Fruit fly (Drosophila melanogaster) whole organism, embryonic: ENCODE measurements around the gene Smox.

ENCODE experiments used
- ATbp ChIP-seq: fragments of 200-800 bp; sonication (Bioruptor generic); optimal IDR thresholded peaks from 2 replicates; lab custom pipeline; 2017; ENCODE audit warnings: missing biosample characterization, mild to moderate bottlenecking, missing genetic modification characterization, missing genetic modification reagents
- CG1024 ChIP-seq: fragments of 200-800 bp; sonication (Bioruptor generic); IDR thresholded peaks from 2 replicates; pipeline ENCODE4 v1.3.6; 2022; ENCODE audit warnings: missing biosample characterization, missing genetic modification characterization
- CG10543 ChIP-seq: fragments of 200-800 bp; sonication (Bioruptor generic); optimal IDR thresholded peaks from 3 replicates; lab custom pipeline; 2017; ENCODE audit warnings: missing biosample characterization, mild to moderate bottlenecking, missing genetic modification characterization, moderate library complexity
- CG10959 ChIP-seq: fragments of 200-800 bp; sonication (Bioruptor generic); IDR thresholded peaks from 2 replicates; pipeline ENCODE4 v1.3.6; 2022; ENCODE audit warnings: missing biosample characterization, missing genetic modification characterization
- CG13287 ChIP-seq: fragments of 200-800 bp; sonication (Bioruptor generic); IDR thresholded peaks from 2 replicates; pipeline ENCODE4 v1.3.6; 2022; ENCODE audit warnings: missing biosample characterization, missing genetic modification characterization; ENCODE audit not compliant: partially characterized antibody
- CG15514 ChIP-seq: fragments of 200-800 bp; sonication (Bioruptor generic); optimal IDR thresholded peaks from 3 replicates; lab custom pipeline; 2017; ENCODE audit warnings: missing biosample characterization, missing genetic modification characterization, mild to moderate bottlenecking, moderate library complexity, missing genetic modification reagents
- CG17328 ChIP-seq: fragments of 200-800 bp; sonication (Bioruptor generic); IDR thresholded peaks from 2 replicates; pipeline ENCODE4 v1.3.6; 2022; ENCODE audit warnings: missing biosample characterization, missing genetic modification characterization
- CG17385 ChIP-seq: fragments of 200-800 bp; sonication (Bioruptor generic); optimal IDR thresholded peaks from 3 replicates; lab custom pipeline; 2018; ENCODE audit warnings: missing biosample characterization, mild to moderate bottlenecking, missing genetic modification characterization
- CG18011 ChIP-seq: fragments of 200-800 bp; sonication (Bioruptor generic); optimal IDR thresholded peaks from 2 replicates; lab custom pipeline; 2017; ENCODE audit warnings: missing biosample characterization, missing genetic modification characterization, mild to moderate bottlenecking, moderate library complexity, missing genotype
- CG18262 ChIP-seq: fragments of 200-800 bp; optimal IDR thresholded peaks from 3 replicates; lab custom pipeline; 2019; ENCODE audit warnings: missing biosample characterization, mild to moderate bottlenecking, missing genetic modification characterization, moderate library complexity
- CG2202 ChIP-seq: fragments of 200-800 bp; sonication (Bioruptor generic); optimal IDR thresholded peaks from 2 replicates; lab custom pipeline; 2018; ENCODE audit warnings: missing biosample characterization, mild to moderate bottlenecking, missing genetic modification characterization
- CG31388 ChIP-seq: fragments of 200-800 bp; sonication (Bioruptor generic); optimal IDR thresholded peaks from 2 replicates; lab custom pipeline; 2016; ENCODE audit warnings: missing biosample characterization, missing genetic modification characterization
- CG4282 ChIP-seq: fragments of 200-800 bp; sonication (Bioruptor generic); optimal IDR thresholded peaks from 2 replicates; lab custom pipeline; 2016; ENCODE audit warnings: missing biosample characterization, missing genetic modification characterization
- CG4424 ChIP-seq: fragments of 200-800 bp; sonication (Bioruptor generic); optimal IDR thresholded peaks from 3 replicates; lab custom pipeline; 2016; ENCODE audit warnings: missing biosample characterization, missing genetic modification characterization
- CG4617 ChIP-seq: fragments of 200-800 bp; sonication (Bioruptor generic); optimal IDR thresholded peaks from 3 replicates; lab custom pipeline; 2016; ENCODE audit warnings: missing biosample characterization, missing genetic modification characterization, borderline replicate concordance
- CG5953 ChIP-seq: fragments of 200-800 bp; sonication (Bioruptor generic); IDR thresholded peaks from 2 replicates; pipeline ENCODE4 v1.3.6; 2022; ENCODE audit warnings: missing biosample characterization, missing genetic modification characterization
- CG7372 ChIP-seq: fragments of 200-800 bp; sonication (Bioruptor generic); IDR thresholded peaks from 2 replicates; pipeline ENCODE4 v1.3.6; 2022; ENCODE audit warnings: missing biosample characterization, missing genetic modification characterization
- CG9797 ChIP-seq: fragments of 200-800 bp; sonication (Bioruptor generic); optimal IDR thresholded peaks from 3 replicates; lab custom pipeline; 2018; ENCODE audit warnings: missing biosample characterization, mild to moderate bottlenecking, missing genetic modification characterization
- Dek ChIP-seq: fragments of 200-800 bp; sonication (Bioruptor generic); optimal IDR thresholded peaks from 3 replicates; lab custom pipeline; 2019; ENCODE audit warnings: missing biosample characterization, mild to moderate bottlenecking, missing genetic modification characterization, moderate library complexity
- Fer1 ChIP-seq: fragments of 200-800 bp; sonication (Bioruptor generic); optimal IDR thresholded peaks from 2 replicates; lab custom pipeline; 2017; ENCODE audit warnings: missing biosample characterization, mild to moderate bottlenecking, missing genetic modification characterization
- Fer3 ChIP-seq: fragments of 200-800 bp; sonication (Bioruptor generic); optimal IDR thresholded peaks from 2 replicates; lab custom pipeline; 2018; ENCODE audit warnings: missing biosample characterization, mild to moderate bottlenecking, missing genetic modification characterization, moderate library complexity
- Hey ChIP-seq: fragments of 200-800 bp; sonication (Bioruptor generic); optimal IDR thresholded peaks from 3 replicates; lab custom pipeline; 2018; ENCODE audit warnings: missing biosample characterization, mild to moderate bottlenecking, missing genetic modification characterization
- Jarid2 ChIP-seq: fragments of 200-800 bp; sonication (Bioruptor generic); optimal IDR thresholded peaks from 3 replicates; lab custom pipeline; 2017; ENCODE audit warnings: mild to moderate bottlenecking, missing biosample characterization, missing genetic modification reagents, missing genetic modification characterization
- Kr ChIP-seq: fragments of 200-800 bp; sonication (Bioruptor generic); optimal IDR thresholded peaks from 2 replicates; lab custom pipeline; 2017; ENCODE audit warnings: missing biosample characterization, mild to moderate bottlenecking, missing genetic modification characterization
- Lpt ChIP-seq: fragments of >200 bp; optimal IDR thresholded peaks from 2 replicates; lab custom pipeline; 2018; ENCODE audit warnings: missing biosample characterization, missing genetic modification characterization
- Meics ChIP-seq: fragments of 200-800 bp; sonication (Bioruptor generic); optimal IDR thresholded peaks from 2 replicates; lab custom pipeline; 2017; ENCODE audit warnings: missing biosample characterization, mild to moderate bottlenecking, missing genetic modification characterization
- NFAT ChIP-seq: fragments of 200-800 bp; sonication (Bioruptor generic); IDR thresholded peaks from 2 replicates; pipeline ENCODE4 v1.3.6; 2022; ENCODE audit warnings: missing biosample characterization, missing genetic modification characterization
- Pdp1 ChIP-seq, 2 experiments: fragments of 200-800 bp; sonication (Bioruptor generic); optimal IDR thresholded peaks; 3 replicates each; lab custom pipeline; 2016; ENCODE audit warnings: missing biosample characterization in 2 of 2, missing genetic modification characterization in 2 of 2, mild to moderate bottlenecking in 1 of 2, moderate library complexity in 1 of 2
- Side ChIP-seq: fragments of 200-800 bp; sonication (Bioruptor generic); optimal IDR thresholded peaks from 2 replicates; lab custom pipeline; 2016; ENCODE audit warnings: missing biosample characterization, missing genetic modification characterization
- Sin3A ChIP-seq: fragments of >200 bp; optimal IDR thresholded peaks from 2 replicates; lab custom pipeline; 2018
- Sox102F ChIP-seq: fragments of 200-800 bp; sonication (Bioruptor generic); optimal IDR thresholded peaks from 2 replicates; lab custom pipeline; 2018; ENCODE audit warnings: missing biosample characterization, mild to moderate bottlenecking, missing genetic modification characterization, moderate library complexity
- TFAM ChIP-seq: fragments of 200-800 bp; sonication (Bioruptor generic); optimal IDR thresholded peaks from 2 replicates; lab custom pipeline; 2017; ENCODE audit warnings: missing biosample characterization, missing genetic modification characterization, inconsistent platforms
- bowl ChIP-seq: fragments of 200-800 bp; sonication (Bioruptor generic); IDR thresholded peaks from 2 replicates; pipeline ENCODE4 v1.3.6; 2022; ENCODE audit warnings: missing biosample characterization, missing genetic modification characterization
- cg ChIP-seq: fragments of 200-800 bp; sonication (Bioruptor generic); optimal IDR thresholded peaks from 3 replicates; lab custom pipeline; 2019; ENCODE audit warnings: missing biosample characterization, mild to moderate bottlenecking, missing genetic modification characterization, moderate library complexity
- ci ChIP-seq: fragments of 200-800 bp; sonication (Bioruptor generic); IDR thresholded peaks from 3 replicates; pipeline ENCODE4 v1.3.6; 2022; ENCODE audit warnings: missing biosample characterization, missing genetic modification characterization
- crol ChIP-seq: fragments of 200-800 bp; sonication (Bioruptor generic); IDR thresholded peaks from 2 replicates; pipeline ENCODE4 v1.3.6; 2022; ENCODE audit warnings: missing biosample characterization, missing genetic modification characterization
- gfzf ChIP-seq: fragments of 200-800 bp; sonication (Bioruptor generic); optimal IDR thresholded peaks from 2 replicates; lab custom pipeline; 2016; ENCODE audit warnings: missing biosample characterization, mild to moderate bottlenecking, missing genetic modification characterization, moderate library complexity
- gsb-n ChIP-seq: fragments of 200-800 bp; sonication (Bioruptor generic); optimal IDR thresholded peaks from 3 replicates; lab custom pipeline; 2018; ENCODE audit warnings: missing biosample characterization, mild to moderate bottlenecking, missing genetic modification characterization
- kni ChIP-seq: fragments of 200-800 bp; sonication (Bioruptor generic); optimal IDR thresholded peaks from 3 replicates; lab custom pipeline; 2017; ENCODE audit warnings: mild to moderate bottlenecking, missing biosample characterization, missing genetic modification reagents, missing genetic modification characterization
- luna ChIP-seq: fragments of 200-800 bp; sonication (Bioruptor generic); optimal IDR thresholded peaks from 2 replicates; lab custom pipeline; 2016; ENCODE audit warnings: missing biosample characterization, missing genetic modification characterization
- mam ChIP-seq: fragments of 200-800 bp; sonication (Bioruptor generic); optimal IDR thresholded peaks from 3 replicates; lab custom pipeline; 2016; ENCODE audit warnings: missing biosample characterization, missing genetic modification characterization
- mld ChIP-seq: fragments of 200-800 bp; sonication (Bioruptor generic); IDR thresholded peaks from 3 replicates; pipeline ENCODE4 v1.3.6; 2022; ENCODE audit warnings: missing biosample characterization, missing genetic modification characterization; ENCODE audit not compliant: partially characterized antibody
- nom ChIP-seq: fragments of 200-800 bp; sonication (Bioruptor generic); optimal IDR thresholded peaks from 2 replicates; lab custom pipeline; 2017; ENCODE audit warnings: missing biosample characterization, missing genetic modification characterization, mild to moderate bottlenecking, moderate library complexity, missing genetic modification reagents
- pan ChIP-seq, 4 experiments: fragments of >200 bp in 3 of 4; fragments of 200-800 bp in 1 of 4; sonication (Bioruptor generic) in 1 of 4; optimal IDR thresholded peaks in 3 of 4; IDR thresholded peaks in 1 of 4; 2 replicates each; pipeline versions ENCODE4 v1.3.6 to Lab custom; 2017 to 2022; ENCODE audit warnings: missing biosample characterization in 2 of 4, missing genetic modification characterization in 2 of 4, mixed read lengths in 1 of 4
- pb ChIP-seq: fragments of 200-800 bp; sonication (Bioruptor generic); optimal IDR thresholded peaks from 3 replicates; lab custom pipeline; 2016; ENCODE audit warnings: missing biosample characterization, missing genetic modification characterization
- ro ChIP-seq: fragments of 200-800 bp; sonication (Bioruptor generic); IDR thresholded peaks from 2 replicates; pipeline ENCODE4 v1.3.6; 2022; ENCODE audit warnings: missing biosample characterization, missing genetic modification characterization
- shn ChIP-seq: fragments of 200-800 bp; sonication (Bioruptor generic); optimal IDR thresholded peaks from 3 replicates; lab custom pipeline; 2016; ENCODE audit warnings: missing biosample characterization, missing genetic modification characterization
- tx ChIP-seq: fragments of 200-800 bp; sonication (Bioruptor generic); optimal IDR thresholded peaks from 2 replicates; lab custom pipeline; 2016; ENCODE audit warnings: missing biosample characterization, missing genetic modification characterization
- vvl ChIP-seq: fragments of 200-800 bp; sonication (Bioruptor generic); IDR thresholded peaks from 2 replicates; pipeline ENCODE4 v1.3.6; 2022; ENCODE audit warnings: missing biosample characterization, missing genetic modification characterization
- zfh1 ChIP-seq: fragments of 200-800 bp; sonication (Bioruptor generic); IDR thresholded peaks from 3 replicates; pipeline ENCODE4 v1.3.6; 2022; ENCODE audit warnings: missing biosample characterization, missing genetic modification characterization

Gene Smox

DNA sequence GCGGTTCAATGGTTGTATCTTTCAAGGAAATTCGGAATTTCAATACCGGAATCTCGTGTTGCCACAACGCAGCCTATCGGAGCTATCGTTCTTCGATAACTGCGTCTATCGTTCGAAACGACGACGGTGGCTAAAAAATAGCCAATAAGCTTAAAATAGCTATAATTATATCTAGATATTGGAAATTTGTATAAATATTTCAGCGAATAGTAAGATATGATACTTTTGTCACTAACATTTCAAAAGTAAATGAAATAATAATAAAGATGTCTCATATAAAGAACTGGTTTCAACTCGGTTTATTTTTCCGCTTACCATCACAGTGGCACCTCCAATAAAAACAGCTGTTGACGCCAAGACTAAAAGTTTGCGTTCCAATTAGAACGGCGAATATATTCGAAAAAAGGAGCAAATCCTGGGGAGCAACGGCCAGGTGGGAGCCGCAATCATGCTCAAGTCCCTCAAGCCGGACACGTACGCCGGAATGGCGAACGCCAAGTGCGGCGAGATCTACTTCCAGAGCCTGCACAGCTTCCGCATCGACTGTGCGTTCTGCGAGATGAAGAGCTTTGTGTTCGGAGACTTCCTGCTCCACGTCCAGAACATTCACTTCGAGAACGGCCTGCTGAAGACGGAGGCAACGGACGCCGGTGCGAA lies 3.5 kb upstream of the Smox start, which contains the start of the genes alpha-PheRS and CG2129 (continued):
- TF ChIP-seq mam (GFP tag; lab: Kevin White, UChicago) (no peak), CG4617 (GFP tag; lab: Kevin White, UChicago) (no peak), Fer3 (peak; percentile 43), CG10543 (GFP tag; lab: Kevin White, UChicago) (no peak), CG9797 (GFP tag; lab: Kevin White, UChicago) (peak; percentile 17), CG18011 (GFP tag; lab: Kevin White, UChicago) (no peak), crol (GFP tag; lab: Robert Waterston, UW) (no peak), CG15514 (GFP tag; lab: Kevin White, UChicago) (peak; percentile 96), Dek (tag; lab: Kevin White, UChicago) (peak; percentile 3), Pdp1 (GFP tag; optimal IDR thresholded peaks at IDR 0.05; lab: Kevin White, UChicago) (no peak), bowl (no peak), gfzf (no peak), nom (GFP tag; lab: Kevin White, UChicago) (no peak), CG31388 (GFP tag; lab: Kevin White, UChicago) (no peak), shn (GFP tag; lab: Kevin White, UChicago) (no peak), CG2202 (tag; lab: Kevin White, UChicago) (no peak), CG18262 (tag; lab: Kevin White, UChicago) (no peak), CG17328 (no peak), Meics (GFP tag; lab: Kevin White, UChicago) (no peak), CG17385 (GFP tag; lab: Kevin White, UChicago) (no peak), CG4424 (GFP tag; lab: Kevin White, UChicago) (no peak), tx (no peak), NFAT (GFP tag; lab: Robert Waterston, UW) (no peak), Sin3A (lab: Kevin White, UChicago) (peak; percentile 23), Side (GFP tag; lab: Kevin White, UChicago) (no peak), Jarid2 (GFP tag; lab: Kevin White, UChicago) (no peak), TFAM (no peak), CG13287 (peak; percentile 53; the same call in 1 of the 2 replicates), Hey (tag; lab: Kevin White, UChicago) (no peak), Kr (GFP tag; lab: Kevin White, UChicago) (no peak), ro (GFP tag; lab: Robert Waterston, UW) (no peak), pan (optimal IDR thresholded peaks at IDR 0.05; lab: Kevin White, UChicago) (no peak), pan (GFP tag; optimal IDR thresholded peaks at IDR 0.05 in 1 of 2, IDR thresholded peaks at IDR 0.05 in 1 of 2) (no peak), Sox102F (GFP tag; lab: Kevin White, UChicago) (no peak), luna (GFP tag; lab: Kevin White, UChicago) (no peak), CG4282 (GFP tag; lab: Kevin White, UChicago) (no peak), ATbp (GFP tag; lab: Kevin White, UChicago) (no peak), CG5953 (GFP tag; lab: Robert Waterston, UW) (no peak), Lpt (no peak), mld (GFP tag; lab: Robert Waterston, UW) (no peak), CG7372 (GFP tag; lab: Robert Waterston, UW) (no peak), zfh1 (GFP tag; lab: Robert Waterston, UW) (no peak), Fer1 (peak; percentile 54), cg (GFP tag; lab: Kevin White, UChicago) (no peak), kni (GFP tag; lab: Kevin White, UChicago) (no peak), CG10959 (no peak), vvl (GFP tag; lab: Robert Waterston, UW) (no peak), pb (no peak), CG1024 (no peak), gsb-n (no peak), ci (GFP tag; lab: Robert Waterston, UW) (no peak)
